Fruit fly (Drosophila melanogaster): ENCODE measurements around the gene CG17544.

Gene CG17544

DNA sequence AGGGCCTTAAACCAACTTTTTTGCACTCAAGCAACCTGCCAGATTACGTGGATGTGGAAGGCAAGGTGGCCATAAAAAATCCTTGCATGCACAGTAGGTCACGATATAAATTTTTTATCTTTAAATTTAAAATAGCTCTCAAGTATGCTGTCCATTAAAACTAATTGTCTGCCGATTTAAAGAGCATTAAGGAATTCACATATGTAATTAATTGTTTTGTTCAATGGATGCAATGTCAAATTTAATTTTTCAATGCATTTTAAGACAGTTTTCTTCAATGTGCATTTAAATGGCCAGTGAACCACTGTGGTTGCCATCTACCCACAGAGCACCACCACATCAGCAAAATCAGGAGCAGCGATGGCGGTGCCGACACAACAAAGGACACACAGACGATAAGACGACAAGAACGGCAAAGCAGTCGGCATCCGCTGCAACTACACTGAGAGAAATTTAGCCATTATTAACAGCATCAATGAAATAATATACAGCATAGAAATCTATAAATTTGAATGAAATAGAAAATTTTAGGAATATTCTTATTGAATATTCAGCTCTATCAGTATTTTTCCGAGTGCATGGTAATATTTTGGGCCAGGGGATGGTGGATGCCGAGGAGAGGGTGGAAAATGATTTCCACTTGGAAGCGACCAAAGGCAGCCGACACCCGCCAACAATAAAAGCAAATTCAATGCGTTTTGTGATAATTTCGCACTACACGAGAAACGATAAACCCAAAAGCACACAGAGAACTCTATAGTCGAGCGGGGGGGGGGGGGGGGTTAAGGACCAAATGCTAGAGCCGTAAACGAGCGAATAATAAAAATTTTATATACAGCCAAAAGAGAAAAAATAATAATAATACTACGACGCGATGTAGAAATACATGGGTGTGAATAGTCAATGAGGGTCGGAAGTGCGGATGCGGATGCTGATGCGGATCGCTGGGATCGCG lies 20.9 kb downstream of the CG17544 start (continued):
- TF ChIP-seq hbn (GFP tag; IDR thresholded peaks at IDR 0.05; ENCODE audit: partially characterized antibody) (no peak), jumu (GFP tag; optimal IDR thresholded peaks at IDR 0.05) (peak; percentile 27), CG9609 (GFP tag; optimal IDR thresholded peaks at IDR 0.05) (no peak), BtbVII (GFP tag; optimal IDR thresholded peaks at IDR 0.05) (no peak), bsh (GFP tag; optimal IDR thresholded peaks at IDR 0.05) (peak in 1 of 2 experiments; percentile 69), dati (GFP tag; IDR thresholded peaks at IDR 0.05) (no peak), emc (GFP tag; optimal IDR thresholded peaks at IDR 0.05) (no peak), ac (GFP tag; optimal IDR thresholded peaks at IDR 0.05) (no peak), ham (GFP tag; IDR thresholded peaks at IDR 0.05) (no peak), Hr51 (GFP tag; optimal IDR thresholded peaks at IDR 0.05) (peak in 1 of 2 experiments; percentile 38), ind (GFP tag; optimal IDR thresholded peaks at IDR 0.05) (peak; percentile 35), CG15696 (tag; optimal IDR thresholded peaks at IDR 0.05) (peak; percentile 75), CG11560 (tag; IDR thresholded peaks at IDR 0.05) (no peak), hb (GFP tag; IDR thresholded peaks at IDR 0.05; ENCODE audit: partially characterized antibody) (no peak), CG7372 (GFP tag; IDR thresholded peaks at IDR 0.05) (no peak), CG17361 (GFP tag; IDR thresholded peaks at IDR 0.05) (peak; percentile 72), CG16815 (GFP tag; optimal IDR thresholded peaks at IDR 0.05) (peak; percentile 44), CG6254 (GFP tag; optimal IDR thresholded peaks at IDR 0.05) (peak; percentile 63), CG10147 (GFP tag; optimal IDR thresholded peaks at IDR 0.05) (no peak), otp (GFP tag; IDR thresholded peaks at IDR 0.05) (no peak), ftz-f1 (GFP tag; optimal IDR thresholded peaks at IDR 0.05) (no peak), CG4282 (GFP tag; optimal IDR thresholded peaks at IDR 0.05) (no peak), CG3281 (GFP tag; optimal IDR thresholded peaks at IDR 0.05) (no peak), br (optimal IDR thresholded peaks at IDR 0.05) (no peak), CG17186 (GFP tag; optimal IDR thresholded peaks at IDR 0.05) (no peak), CG30020 (tag; optimal IDR thresholded peaks at IDR 0.05) (no peak), zfh1 (GFP tag; IDR thresholded peaks at IDR 0.05) (peak; percentile 61; the same call in 2 of the 3 replicates), pros (GFP tag; optimal IDR thresholded peaks at IDR 0.05) (peak; percentile 71), Bgb (GFP tag; IDR thresholded peaks at IDR 0.05; ENCODE audit: partially characterized antibody) (no peak), Optix (GFP tag; IDR thresholded peaks at IDR 0.05) (no peak), ro (GFP tag; IDR thresholded peaks at IDR 0.05) (no peak), CG14965 (GFP tag; optimal IDR thresholded peaks at IDR 0.05; ENCODE audit: borderline replicate concordance) (no peak), Mes4 (GFP tag; optimal IDR thresholded peaks at IDR 0.05) (peak; percentile 29), zen2 (GFP tag; IDR thresholded peaks at IDR 0.05; ENCODE audit: partially characterized antibody) (no peak), Meics (GFP tag; optimal IDR thresholded peaks at IDR 0.05) (peak; percentile 21), Camta (GFP tag; optimal IDR thresholded peaks at IDR 0.05) (peak; percentile 23), CG31441 (GFP tag; IDR thresholded peaks at IDR 0.05) (peak; percentile 75), NC2β (GFP tag; optimal IDR thresholded peaks at IDR 0.05) (no peak), CG13123 (GFP tag; optimal IDR thresholded peaks at IDR 0.05) (no peak), Rx (GFP tag; IDR thresholded peaks at IDR 0.05) (no peak), slou (GFP tag; optimal IDR thresholded peaks at IDR 0.05) (no peak), CG17912 (GFP tag; optimal IDR thresholded peaks at IDR 0.05) (no peak), zf30C (GFP tag; optimal IDR thresholded peaks at IDR 0.05) (peak; percentile 76), CG8478 (optimal IDR thresholded peaks at IDR 0.05) (no peak), CG6854 (GFP tag; optimal IDR thresholded peaks at IDR 0.05) (no peak), Doc2 (GFP tag; IDR thresholded peaks at IDR 0.05) (no peak), vfl (GFP tag; optimal IDR thresholded peaks at IDR 0.05) (no peak), btn (GFP tag; optimal IDR thresholded peaks at IDR 0.05) (peak; percentile 29), CG17612 (GFP tag; IDR thresholded peaks at IDR 0.05) (no peak), Hey (tag; optimal IDR thresholded peaks at IDR 0.05) (no peak)
